Fruit fly (Drosophila melanogaster) whole organism, embryonic: ENCODE data around the gene CG12995.

Experiments
- Adf1 ChIP-seq: fragments of 200-800 bp; sonication (Bioruptor generic); IDR thresholded peaks from 2 replicates; pipeline ENCODE4 v1.3.6; 2022; ENCODE audit warnings: missing biosample characterization, missing genetic modification characterization
- Atf6 ChIP-seq: fragments of 200-800 bp; sonication (Bioruptor generic); IDR thresholded peaks from 2 replicates; pipeline ENCODE4 v1.3.6; 2022; ENCODE audit warnings: missing biosample characterization, missing genetic modification characterization
- Blimp-1 ChIP-seq: fragments of 200-800 bp; sonication (Bioruptor generic); optimal IDR thresholded peaks from 3 replicates; lab custom pipeline; 2018; ENCODE audit warnings: missing biosample characterization, missing genetic modification characterization, mild to moderate bottlenecking, moderate library complexity, missing genetic modification reagents
- CG10654 ChIP-seq: fragments of 200-800 bp; sonication (Bioruptor generic); optimal IDR thresholded peaks from 2 replicates; lab custom pipeline; 2016; ENCODE audit warnings: missing biosample characterization, missing genetic modification characterization
- CG11085 ChIP-seq: fragments of 200-800 bp; sonication (Bioruptor generic); IDR thresholded peaks from 2 replicates; pipeline ENCODE4 v1.3.6; 2022; ENCODE audit warnings: missing biosample characterization, missing genetic modification characterization
- CG12391 ChIP-seq: fragments of 200-800 bp; sonication (Bioruptor generic); optimal IDR thresholded peaks from 3 replicates; lab custom pipeline; 2018; ENCODE audit warnings: missing biosample characterization, mild to moderate bottlenecking, missing genetic modification characterization, moderate library complexity
- CG13287 ChIP-seq: fragments of 200-800 bp; sonication (Bioruptor generic); IDR thresholded peaks from 2 replicates; pipeline ENCODE4 v1.3.6; 2022; ENCODE audit warnings: missing biosample characterization, missing genetic modification characterization; ENCODE audit not compliant: partially characterized antibody
- CG14860 ChIP-seq: fragments of 200-800 bp; sonication (Bioruptor generic); IDR thresholded peaks from 3 replicates; pipeline ENCODE4 v1.3.6; 2022; ENCODE audit warnings: missing biosample characterization, missing genetic modification characterization; ENCODE audit not compliant: partially characterized antibody
- CG15514 ChIP-seq: fragments of 200-800 bp; sonication (Bioruptor generic); optimal IDR thresholded peaks from 3 replicates; lab custom pipeline; 2017; ENCODE audit warnings: missing biosample characterization, missing genetic modification characterization, mild to moderate bottlenecking, moderate library complexity, missing genetic modification reagents
- CG3726 ChIP-seq: fragments of 200-800 bp; sonication (Bioruptor generic); IDR thresholded peaks from 3 replicates; pipeline ENCODE4, ENCODE4 v1.3.6; 2022; ENCODE audit warnings: missing biosample characterization, missing genetic modification characterization
- CG42726 ChIP-seq: fragments of 200-800 bp; sonication (Bioruptor generic); IDR thresholded peaks from 2 replicates; pipeline ENCODE4 v1.3.6; 2022; ENCODE audit warnings: missing biosample characterization, missing genetic modification characterization; ENCODE audit not compliant: partially characterized antibody
- CG4707 ChIP-seq: fragments of 200-800 bp; sonication (Bioruptor generic); optimal IDR thresholded peaks from 2 replicates; lab custom pipeline; 2018; ENCODE audit warnings: missing biosample characterization, mild to moderate bottlenecking, missing genetic modification characterization, moderate library complexity
- CG7372 ChIP-seq: fragments of 200-800 bp; sonication (Bioruptor generic); IDR thresholded peaks from 2 replicates; pipeline ENCODE4 v1.3.6; 2022; ENCODE audit warnings: missing biosample characterization, missing genetic modification characterization
- CG7556 ChIP-seq: fragments of 200-800 bp; sonication (Bioruptor generic); optimal IDR thresholded peaks from 2 replicates; lab custom pipeline; 2017; ENCODE audit warnings: missing biosample characterization, mild to moderate bottlenecking, missing genetic modification characterization
- CG7928 ChIP-seq: fragments of 200-800 bp; sonication (Bioruptor generic); optimal IDR thresholded peaks from 2 replicates; lab custom pipeline; 2017; ENCODE audit warnings: missing biosample characterization, mild to moderate bottlenecking, missing genetic modification characterization
- CG7987 ChIP-seq: fragments of 200-800 bp; sonication (Bioruptor generic); optimal IDR thresholded peaks from 2 replicates; lab custom pipeline; 2018; ENCODE audit warnings: missing biosample characterization, mild to moderate bottlenecking, missing genetic modification characterization, moderate library complexity
- CG8359 ChIP-seq: fragments of 200-800 bp; sonication (Bioruptor generic); optimal IDR thresholded peaks from 2 replicates; lab custom pipeline; 2017; ENCODE audit warnings: missing biosample characterization, mild to moderate bottlenecking, missing genetic modification characterization, borderline replicate concordance
- CG8478 ChIP-seq: fragments of >200 bp; optimal IDR thresholded peaks from 2 replicates; lab custom pipeline; 2018
- Dp ChIP-seq: fragments of 200-800 bp; sonication (Bioruptor generic); optimal IDR thresholded peaks from 2 replicates; lab custom pipeline; 2018; ENCODE audit warnings: missing biosample characterization, mild to moderate bottlenecking, missing genetic modification characterization, moderate library complexity
- E2f2 ChIP-seq: fragments of 200-800 bp; sonication (Bioruptor generic); IDR thresholded peaks from 2 replicates; pipeline ENCODE4 v1.3.6; 2022; ENCODE audit warnings: missing biosample characterization, missing genetic modification characterization
- Fer3 ChIP-seq: fragments of 200-800 bp; sonication (Bioruptor generic); optimal IDR thresholded peaks from 2 replicates; lab custom pipeline; 2018; ENCODE audit warnings: missing biosample characterization, mild to moderate bottlenecking, missing genetic modification characterization, moderate library complexity
- Gug ChIP-seq: fragments of 200-800 bp; sonication (Bioruptor generic); IDR thresholded peaks from 4 replicates; pipeline ENCODE4 v1.3.6; 2022; ENCODE audit warnings: missing biosample characterization, missing genetic modification characterization
- HmgZ ChIP-seq: fragments of 200-800 bp; sonication (Bioruptor generic); optimal IDR thresholded peaks from 2 replicates; lab custom pipeline; 2018; ENCODE audit warnings: missing biosample characterization, mild to moderate bottlenecking, missing genetic modification characterization
- Hmr ChIP-seq: fragments of 200-800 bp; sonication (Bioruptor generic); optimal IDR thresholded peaks from 3 replicates; lab custom pipeline; 2017; ENCODE audit warnings: mild to moderate bottlenecking, missing biosample characterization, missing genetic modification reagents, missing genetic modification characterization
- Jarid2 ChIP-seq: fragments of 200-800 bp; sonication (Bioruptor generic); optimal IDR thresholded peaks from 3 replicates; lab custom pipeline; 2017; ENCODE audit warnings: mild to moderate bottlenecking, missing biosample characterization, missing genetic modification reagents, missing genetic modification characterization
- MESR4 ChIP-seq: fragments of 200-800 bp; sonication (Bioruptor generic); optimal IDR thresholded peaks from 2 replicates; lab custom pipeline; 2018; ENCODE audit warnings: missing biosample characterization, mild to moderate bottlenecking, missing genetic modification characterization, moderate library complexity
- NFAT ChIP-seq: fragments of 200-800 bp; sonication (Bioruptor generic); IDR thresholded peaks from 2 replicates; pipeline ENCODE4 v1.3.6; 2022; ENCODE audit warnings: missing biosample characterization, missing genetic modification characterization
- Pdp1 ChIP-seq, 2 experiments: fragments of 200-800 bp; sonication (Bioruptor generic); optimal IDR thresholded peaks; 3 replicates each; lab custom pipeline; 2016; ENCODE audit warnings: missing biosample characterization in 2 of 2, missing genetic modification characterization in 2 of 2, mild to moderate bottlenecking in 1 of 2, moderate library complexity in 1 of 2
- Poxn ChIP-seq: fragments of 200-800 bp; sonication (Bioruptor generic); IDR thresholded peaks from 2 replicates; pipeline ENCODE4 v1.3.6; 2022; ENCODE audit warnings: missing biosample characterization, missing genetic modification characterization
- Ptx1 ChIP-seq: fragments of 200-800 bp; sonication (Bioruptor generic); IDR thresholded peaks from 2 replicates; pipeline ENCODE4 v1.3.6; 2022; ENCODE audit warnings: missing biosample characterization, missing genetic modification characterization
- Vsx1 ChIP-seq: fragments of 200-800 bp; sonication (Bioruptor generic); optimal IDR thresholded peaks from 2 replicates; lab custom pipeline; 2017; ENCODE audit warnings: missing biosample characterization, mild to moderate bottlenecking, missing genetic modification characterization, missing genetic modification reagents
- Xbp1 ChIP-seq: fragments of 200-800 bp; sonication (Bioruptor generic); optimal IDR thresholded peaks from 3 replicates; lab custom pipeline; 2016; ENCODE audit warnings: missing biosample characterization, mild to moderate bottlenecking, missing genetic modification characterization
- bsh ChIP-seq, 2 experiments: fragments of 200-800 bp; sonication (Bioruptor generic); optimal IDR thresholded peaks; 2 replicates each; lab custom pipeline; 2017 to 2018; ENCODE audit warnings: mild to moderate bottlenecking in 2 of 2, missing biosample characterization in 2 of 2, missing genetic modification characterization in 2 of 2, moderate library complexity in 1 of 2
- dmrt11E ChIP-seq: fragments of 200-800 bp; sonication (Bioruptor generic); optimal IDR thresholded peaks from 3 replicates; lab custom pipeline; 2018; ENCODE audit warnings: missing biosample characterization, mild to moderate bottlenecking, missing genetic modification characterization, moderate library complexity
- ewg ChIP-seq: fragments of 200-800 bp; sonication (Bioruptor generic); optimal IDR thresholded peaks from 3 replicates; lab custom pipeline; 2017; ENCODE audit warnings: mild to moderate bottlenecking, missing biosample characterization, missing genetic modification reagents, missing genetic modification characterization
- gcm2 ChIP-seq: fragments of 200-800 bp; sonication (Bioruptor generic); optimal IDR thresholded peaks from 2 replicates; lab custom pipeline; 2016; ENCODE audit warnings: missing biosample characterization, missing genetic modification characterization
- gt ChIP-seq: fragments of 200-800 bp; sonication (Bioruptor generic); IDR thresholded peaks from 2 replicates; pipeline ENCODE4 v1.3.6; 2022; ENCODE audit warnings: missing biosample characterization, missing genetic modification characterization
- hb ChIP-seq: fragments of 200-800 bp; sonication (Bioruptor generic); IDR thresholded peaks from 3 replicates; pipeline ENCODE4 v1.3.6; 2022; ENCODE audit warnings: missing biosample characterization, missing genetic modification characterization; ENCODE audit not compliant: partially characterized antibody
- mam ChIP-seq: fragments of 200-800 bp; sonication (Bioruptor generic); optimal IDR thresholded peaks from 3 replicates; lab custom pipeline; 2016; ENCODE audit warnings: missing biosample characterization, missing genetic modification characterization
- mld ChIP-seq: fragments of 200-800 bp; sonication (Bioruptor generic); IDR thresholded peaks from 3 replicates; pipeline ENCODE4 v1.3.6; 2022; ENCODE audit warnings: missing biosample characterization, missing genetic modification characterization; ENCODE audit not compliant: partially characterized antibody
- oc ChIP-seq: fragments of 200-800 bp; sonication (Bioruptor generic); optimal IDR thresholded peaks from 2 replicates; lab custom pipeline; 2018; ENCODE audit warnings: missing biosample characterization, mild to moderate bottlenecking, missing genetic modification characterization, moderate library complexity
- rib ChIP-seq: fragments of 200-800 bp; sonication (Bioruptor generic); IDR thresholded peaks from 2 replicates; pipeline ENCODE4 v1.3.6; 2022; ENCODE audit warnings: missing biosample characterization, missing genetic modification characterization
- sens-2 ChIP-seq: fragments of 200-800 bp; sonication (Bioruptor generic); IDR thresholded peaks from 2 replicates; pipeline ENCODE4 v1.3.6; 2022; ENCODE audit warnings: missing biosample characterization, missing genetic modification characterization
- sug ChIP-seq: fragments of 200-800 bp; optimal IDR thresholded peaks from 2 replicates; lab custom pipeline; 2019; ENCODE audit warnings: missing biosample characterization, mild to moderate bottlenecking, missing genetic modification characterization, moderate library complexity
- vvl ChIP-seq: fragments of 200-800 bp; sonication (Bioruptor generic); IDR thresholded peaks from 2 replicates; pipeline ENCODE4 v1.3.6; 2022; ENCODE audit warnings: missing biosample characterization, missing genetic modification characterization
- wor ChIP-seq: fragments of 200-800 bp; sonication (Bioruptor generic); IDR thresholded peaks from 2 replicates; pipeline ENCODE4 v1.3.6; 2022; ENCODE audit warnings: missing biosample characterization, missing genetic modification characterization

CG12995 gene

dm6 chrX:17209897-17210296, at the start of gene CG12995:
TSS of gene CG12995 (minus strand) at chrX:17209997.
- TF ChIP-seq Xbp1 (GFP tag; lab: Kevin White, UChicago), result no peak
- TF ChIP-seq sug (tag; lab: Kevin White, UChicago), result no peak
- TF ChIP-seq CG7928 (GFP tag; lab: Kevin White, UChicago), result no peak
- TF ChIP-seq CG7556 (GFP tag; lab: Kevin White, UChicago), result no peak
- no peak for TF ChIP-seq mld
- no peak for TF ChIP-seq NFAT (GFP tag; lab: Robert Waterston, UW)
- TF ChIP-seq CG7372 (GFP tag; lab: Robert Waterston, UW), result no peak
- no peak for TF ChIP-seq CG8359
- no peak for TF ChIP-seq Gug (GFP tag; lab: Robert Waterston, UW)
- no peak for TF ChIP-seq Adf1 (GFP tag; lab: Robert Waterston, UW)
- no peak for TF ChIP-seq rib (GFP tag; lab: Robert Waterston, UW)
- no peak for TF ChIP-seq Hmr
- no peak for TF ChIP-seq CG7987 (GFP tag; lab: Kevin White, UChicago)
- TF ChIP-seq hb, result no peak
- TF ChIP-seq CG8478 (lab: Kevin White, UChicago), result no peak
- TF ChIP-seq CG3726 (GFP tag; lab: Robert Waterston, UW), result no peak
- no peak for TF ChIP-seq Atf6 (GFP tag; lab: Robert Waterston, UW)
- TF ChIP-seq, all 482 proteins: peak for 0

- peak; percentile 95 for TF ChIP-seq Blimp-1 (GFP tag; lab: Kevin White, UChicago)
- no peak for TF ChIP-seq CG42726 (GFP tag; lab: Robert Waterston, UW)
- TF ChIP-seq, all 482 proteins: peak for 1
These were observed 45.9 kb upstream of the CG12995 start for dm6 chrX:17255677-17256076.

- TF ChIP-seq Ptx1 (GFP tag; lab: Robert Waterston, UW) (no peak), CG12391 (tag; lab: Kevin White, UChicago) (no peak), Blimp-1 (GFP tag; lab: Kevin White, UChicago) (peak; percentile 56), hb (no peak), wor (GFP tag; lab: Robert Waterston, UW) (no peak), CG10654 (GFP tag; lab: Kevin White, UChicago) (no peak)
These were observed 44.3 kb upstream of the CG12995 start for dm6 chrX:17254094-17254493.

dm6 chrX:17249326-17249725, 39.5 kb upstream of the CG12995 start, which contains the start of gene CG8675:
TSS of gene CG8675 (minus strand) at chrX:17249502.
- TF ChIP-seq HmgZ (tag; lab: Kevin White, UChicago) (peak; percentile 40), sens-2 (GFP tag; lab: Robert Waterston, UW) (no peak), mam (GFP tag; lab: Kevin White, UChicago) (no peak), CG4707 (GFP tag; lab: Kevin White, UChicago) (no peak), Poxn (no peak), Vsx1 (GFP tag; lab: Kevin White, UChicago) (no peak), MESR4 (peak; percentile 52), oc (no peak), CG11085 (GFP tag; lab: Robert Waterston, UW) (no peak), CG14860 (GFP tag; lab: Robert Waterston, UW) (no peak), CG15514 (GFP tag; lab: Kevin White, UChicago) (peak; percentile 26), dmrt11E (tag; lab: Kevin White, UChicago) (no peak), Fer3 (no peak), Jarid2 (no peak), gt (no peak), vvl (no peak), bsh (GFP tag; optimal IDR thresholded peaks at IDR 0.05; lab: Kevin White, UChicago) (no peak), Pdp1 (GFP tag; optimal IDR thresholded peaks at IDR 0.05; lab: Kevin White, UChicago) (no peak), Dp (peak; percentile 37), ewg (GFP tag; lab: Kevin White, UChicago) (peak; percentile 85), E2f2 (GFP tag; lab: Robert Waterston, UW) (peak; percentile 31; the same call in 1 of the 2 replicates), gcm2 (GFP tag; lab: Kevin White, UChicago) (no peak), CG13287 (GFP tag; lab: Robert Waterston, UW) (peak; percentile 24; the same call in 1 of the 2 replicates)
